Worm (Caenorhabditis elegans): ENCODE results near the gene F43C11.8.

F43C11.8 gene

ce11 chrII:2378465-2379009 is 46.2 kb downstream of the F43C11.8 start (continued):
- TF ChIP-seq ztf-18 (tag; optimal IDR thresholded peaks at IDR 0.05) (peak; percentile 12), nhr-120 (GFP tag; IDR thresholded peaks at IDR 0.05) (no peak), nfyb-1 (GFP tag; IDR thresholded peaks at IDR 0.05) (peak; percentile 91), egl-18 (GFP tag; IDR thresholded peaks at IDR 0.05) (no peak), ccch-3 (GFP tag; optimal IDR thresholded peaks at IDR 0.05) (no peak), akir-1 (GFP tag; optimal IDR thresholded peaks at IDR 0.05) (no peak), die-1 (tag; optimal IDR thresholded peaks at IDR 0.05) (no peak), Y95B8A.8 (GFP tag; IDR thresholded peaks at IDR 0.05) (no peak), madf-8 (GFP tag; conservative IDR thresholded peaks at IDR 0.05) (no peak), ceh-91 (GFP tag; IDR thresholded peaks at IDR 0.05) (no peak), F22D6.2 (tag; optimal IDR thresholded peaks at IDR 0.05) (peak; percentile 86), egrh-3 (GFP tag; IDR thresholded peaks at IDR 0.05) (no peak), attf-6 (GFP tag; IDR thresholded peaks at IDR 0.05) (no peak), ceh-40 (GFP tag; IDR thresholded peaks at IDR 0.05) (0 out of 2 replicates have a peak, but pooled peaks have one; percentile 2), F23B12.7 (tag; optimal IDR thresholded peaks at IDR 0.05; ENCODE audit: insufficient read depth) (no peak), nfya-1 (tag; optimal IDR thresholded peaks at IDR 0.05; ENCODE audit: borderline replicate concordance, insufficient read depth) (no peak), hmg-1.2 (GFP tag; IDR thresholded peaks at IDR 0.05) (no peak), aptf-3 (GFP tag; IDR thresholded peaks at IDR 0.05) (no peak), somi-1 (GFP tag; optimal IDR thresholded peaks at IDR 0.05) (no peak), ceh-27 (GFP tag; optimal IDR thresholded peaks at IDR 0.05) (no peak), ztf-22 (GFP tag; optimal IDR thresholded peaks at IDR 0.05) (peak; percentile 100), unc-130 (GFP tag; optimal IDR thresholded peaks at IDR 0.05) (no peak), madf-10 (tag; optimal IDR thresholded peaks at IDR 0.05) (peak; percentile 41), ceh-79 (tag; optimal IDR thresholded peaks at IDR 0.05) (no peak), F55B11.4 (tag; optimal IDR thresholded peaks at IDR 0.05; ENCODE audit: borderline replicate concordance, insufficient read depth) (no peak), D2030.7 (GFP tag; IDR thresholded peaks at IDR 0.05) (no peak), B0336.3 (GFP tag; IDR thresholded peaks at IDR 0.05) (no peak; the same call in none of the 2 replicates), sdz-38 (tag; optimal IDR thresholded peaks at IDR 0.05) (no peak), lin-35 (GFP tag; optimal IDR thresholded peaks at IDR 0.05) (no peak), ekl-4 (GFP tag; IDR thresholded peaks at IDR 0.05) (no peak), B0261.1 (tag; optimal IDR thresholded peaks at IDR 0.05) (no peak), sea-2 (GFP tag; IDR thresholded peaks at IDR 0.05) (no peak), tbx-9 (tag; optimal IDR thresholded peaks at IDR 0.05; ENCODE audit: borderline replicate concordance) (no peak), mes-4 (tag; optimal IDR thresholded peaks at IDR 0.05) (no peak), efl-1 (GFP tag; optimal IDR thresholded peaks at IDR 0.05) (no peak), lir-1 (GFP tag; conservative IDR thresholded peaks at IDR 0.05) (0 out of 2 replicates have a peak, but pooled peaks have one; percentile 45), let-607 (tag; optimal IDR thresholded peaks at IDR 0.05) (peak; percentile 79 to 88), zfh-2 (GFP tag; conservative IDR thresholded peaks at IDR 0.05) (no peak), egl-44 (GFP tag; IDR thresholded peaks at IDR 0.05) (peak; percentile 97), F49E8.2 (tag; optimal IDR thresholded peaks at IDR 0.05; ENCODE audit: insufficient read depth) (no peak), ztf-25 (GFP tag; IDR thresholded peaks at IDR 0.05) (no peak), cebp-1 (GFP tag; IDR thresholded peaks at IDR 0.05) (no peak), cebp-1 (tag; optimal IDR thresholded peaks at IDR 0.05) (no peak), attf-3 (GFP tag; conservative IDR thresholded peaks at IDR 0.05) (no peak), tbp1 (GFP tag; optimal IDR thresholded peaks at IDR 0.05) (peak; percentile 65), hsf-1 (GFP tag; IDR thresholded peaks at IDR 0.05) (no peak), hrde-1 (tag; optimal IDR thresholded peaks at IDR 0.05; ENCODE audit: borderline replicate concordance) (no peak), repo-1 (tag; optimal IDR thresholded peaks at IDR 0.05) (peak; percentile 76)

Measured in whole organism, young adult.